Worm (Caenorhabditis elegans) whole organism, early embryonic: ENCODE data around the gene Y22D7AR.2.

Experiments
- B0310.2 ChIP-seq: sonication (generic microtip); optimal IDR thresholded peaks from 2 replicates; lab custom pipeline; 2016; ENCODE audit warnings: mild to moderate bottlenecking, missing genetic modification characterization, missing compliant biosample characterization
- F13C5.2 ChIP-seq: sonication (generic microtip); optimal IDR thresholded peaks from 2 replicates; lab custom pipeline; 2017; ENCODE audit warnings: mild to moderate bottlenecking, missing genetic modification characterization, inconsistent platforms, missing compliant biosample characterization
- aly-1 ChIP-seq: sonication (generic microtip); optimal IDR thresholded peaks from 2 replicates; lab custom pipeline; 2016; ENCODE audit warnings: missing genetic modification characterization, missing compliant biosample characterization
- ama-1 ChIP-seq: fragments of 150-350 bp; optimal IDR thresholded peaks from 2 replicates; lab custom pipeline; 2014
- ceh-36 ChIP-seq: sonication (generic microtip); optimal IDR thresholded peaks from 2 replicates; lab custom pipeline; 2016; ENCODE audit warnings: missing genetic modification characterization, inconsistent platforms, missing compliant biosample characterization
- ets-7 ChIP-seq: sonication (generic microtip); optimal IDR thresholded peaks from 2 replicates; lab custom pipeline; 2016; ENCODE audit warnings: missing genotype, missing genetic modification characterization, missing compliant biosample characterization
- flt-1 ChIP-seq: fragments of 200-800 bp; sonication (Bioruptor generic); IDR thresholded peaks from 2 replicates; pipeline ENCODE4 v1.3.6; 2022; ENCODE audit warnings: missing genetic modification characterization, missing compliant biosample characterization
- hmbx-1 ChIP-seq: sonication (generic microtip); optimal IDR thresholded peaks from 2 replicates; lab custom pipeline; 2016; ENCODE audit warnings: mild to moderate bottlenecking, missing genetic modification characterization, missing compliant biosample characterization
- hmg-4 ChIP-seq: fragments of 200-800 bp; sonication (Bioruptor generic); optimal IDR thresholded peaks from 2 replicates; lab custom pipeline; 2018; ENCODE audit warnings: mild to moderate bottlenecking, missing genetic modification characterization, missing compliant biosample characterization
- pes-1 ChIP-seq: fragments of 200-800 bp; sonication (Bioruptor generic); IDR thresholded peaks from 2 replicates; pipeline ENCODE4 v1.3.6; 2022; ENCODE audit warnings: missing genetic modification reagents, missing genetic modification characterization, missing compliant biosample characterization
- scrt-1 ChIP-seq: fragments of 200-800 bp; sonication (Bioruptor generic); IDR thresholded peaks from 2 replicates; pipeline ENCODE4 v1.3.6; 2022; ENCODE audit warnings: missing genetic modification characterization, missing compliant biosample characterization
- sea-1 ChIP-seq: fragments of 200-800 bp; sonication (Bioruptor generic); conservative IDR thresholded peaks from 2 replicates; pipeline ENCODE4 v1.3.6; 2022; ENCODE audit warnings: missing genetic modification characterization, missing compliant biosample characterization
- tbx-11 ChIP-seq: fragments of 200-800 bp; sonication (Bioruptor generic); IDR thresholded peaks from 2 replicates; pipeline ENCODE4 v1.3.6; 2022; ENCODE audit warnings: missing genetic modification characterization, missing compliant biosample characterization
- tra-4 ChIP-seq: sonication (generic microtip); optimal IDR thresholded peaks from 2 replicates; lab custom pipeline; 2017; ENCODE audit warnings: missing genetic modification characterization, missing compliant biosample characterization

DNA sequence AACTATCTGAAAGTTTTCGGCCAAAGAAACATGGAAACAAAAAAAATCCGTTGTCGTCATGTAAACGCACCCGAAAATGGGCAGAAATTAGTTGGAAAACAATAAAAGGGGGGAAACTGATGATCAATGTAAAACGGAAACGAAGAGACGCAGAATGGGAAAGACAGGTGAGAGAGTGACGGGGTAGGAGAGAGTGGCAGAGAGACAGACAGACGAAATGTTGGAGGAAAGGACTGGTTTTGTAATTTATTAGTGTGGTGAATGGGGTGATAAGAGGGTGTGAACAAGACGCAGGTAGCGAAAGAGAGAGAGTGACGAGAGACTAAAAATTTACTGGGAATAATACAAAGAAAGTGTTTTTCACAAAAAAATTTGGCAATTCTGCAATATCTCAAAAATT, 24.8 kb upstream of the Y22D7AR.2 start:
- TF ChIP-seq pes-1 (GFP tag; lab: Robert Waterston, UW) (no peak), ama-1 (lab: Kevin White, UChicago) (no peak), tbx-11 (GFP tag; lab: Robert Waterston, UW) (no peak), hmbx-1 (no peak), B0310.2 (tag; lab: Kevin White, UChicago) (no peak), ets-7 (no peak), sea-1 (no peak), aly-1 (tag; lab: Kevin White, UChicago) (no peak), ceh-36 (tag; lab: Kevin White, UChicago) (no peak), hmg-4 (GFP tag; lab: Kevin White, UChicago) (no peak), flt-1 (no peak), tra-4 (tag; lab: Kevin White, UChicago) (no peak), scrt-1 (GFP tag; lab: Robert Waterston, UW) (no peak), F13C5.2 (tag; lab: Kevin White, UChicago) (no peak)
